Worm (Caenorhabditis elegans): ENCODE results near the gene Y26G10.5.

Gene Y26G10.5

DNA sequence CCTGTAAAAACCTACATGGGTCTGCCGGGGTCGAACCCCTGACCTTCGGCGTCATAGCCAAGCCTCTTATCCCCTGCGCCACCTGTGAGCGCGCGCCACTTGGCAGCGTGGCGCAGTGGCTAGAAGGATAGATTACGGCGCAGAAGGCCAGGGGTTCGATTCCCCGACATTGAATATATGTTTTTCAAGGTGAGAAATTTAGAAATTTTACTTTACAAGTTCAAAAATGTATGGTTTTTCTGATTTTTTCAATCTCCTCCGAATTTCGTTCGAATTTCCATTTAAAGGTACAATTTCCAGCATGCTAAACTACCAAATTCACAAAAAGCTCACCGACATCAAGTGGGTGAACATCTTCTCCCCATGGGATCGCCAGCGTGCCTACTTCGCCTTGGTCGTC is 40.6 kb downstream of the Y26G10.5 start, which contains the start of gene dgat-2:
TSS of gene dgat-2 (plus strand) at position 301 of the 400 bp plus-strand sequence.
- TF ChIP-seq ZK546.5 (tag; optimal IDR thresholded peaks at IDR 0.05) (no peak), sma-3 (GFP tag; optimal IDR thresholded peaks at IDR 0.05) (no peak), nhr-10 (tag; optimal IDR thresholded peaks at IDR 0.05) (no peak), zag-1 (tag; optimal IDR thresholded peaks at IDR 0.05) (no peak), ceh-16 (tag; optimal IDR thresholded peaks at IDR 0.05) (no peak), nhr-25 (tag; optimal IDR thresholded peaks at IDR 0.05) (no peak), crh-2 (tag; optimal IDR thresholded peaks at IDR 0.05) (no peak), ztf-11 (tag; optimal IDR thresholded peaks at IDR 0.05) (no peak), peb-1 (tag; optimal IDR thresholded peaks at IDR 0.05) (no peak), F13H6.1 (tag; optimal IDR thresholded peaks at IDR 0.05) (no peak), sma-9 (GFP tag; optimal IDR thresholded peaks at IDR 0.05) (no peak), sma-9 (tag; optimal IDR thresholded peaks at IDR 0.05) (no peak), nhr-21 (tag; optimal IDR thresholded peaks at IDR 0.05) (no peak)

DNA sequence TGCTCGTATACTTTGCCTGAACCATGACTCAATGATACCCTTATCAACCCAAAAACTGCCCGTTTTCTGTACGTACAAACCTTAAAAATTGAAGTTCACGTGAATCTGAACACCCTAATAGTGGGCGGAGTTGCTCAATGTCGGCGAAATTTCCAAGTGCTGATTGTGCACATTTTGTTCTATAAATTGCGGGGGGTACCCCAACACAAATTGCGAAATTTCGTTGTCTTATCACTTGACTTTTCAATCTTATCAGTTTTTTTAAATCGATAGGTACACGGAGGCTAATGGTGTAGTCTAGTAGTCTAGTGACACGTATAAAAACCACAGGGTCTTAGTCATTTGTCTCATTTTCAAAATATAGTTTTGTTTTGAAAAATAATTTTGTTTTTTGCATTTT is 41.4 kb downstream of the Y26G10.5 start, which contains the start of gene fbxa-108:
TSS of gene fbxa-108 (minus strand) at position 158 of the 400 bp plus-strand sequence.
- TF ChIP-seq crh-2 (tag; optimal IDR thresholded peaks at IDR 0.05) (peak; percentile 85), elt-1 (tag; optimal IDR thresholded peaks at IDR 0.05) (no peak), gmeb-1 (tag; optimal IDR thresholded peaks at IDR 0.05) (peak; percentile 54), nhr-129 (tag; optimal IDR thresholded peaks at IDR 0.05) (no peak), sma-3 (GFP tag; optimal IDR thresholded peaks at IDR 0.05) (peak; percentile 43), fos-1 (tag; optimal IDR thresholded peaks at IDR 0.05) (peak; percentile 94), alr-1 (tag; optimal IDR thresholded peaks at IDR 0.05) (no peak), sma-9 (GFP tag; optimal IDR thresholded peaks at IDR 0.05) (peak; percentile 83), sma-9 (tag; optimal IDR thresholded peaks at IDR 0.05) (no peak), F13H6.1 (tag; optimal IDR thresholded peaks at IDR 0.05) (peak; percentile 48), aly-2 (tag; optimal IDR thresholded peaks at IDR 0.05) (no peak), sem-4 (tag; optimal IDR thresholded peaks at IDR 0.05) (no peak), C34F6.9 (tag; optimal IDR thresholded peaks at IDR 0.05) (no peak), nhr-77 (tag; optimal IDR thresholded peaks at IDR 0.05) (no peak), snpc-4 (tag; optimal IDR thresholded peaks at IDR 0.05) (no peak), nhr-10 (tag; optimal IDR thresholded peaks at IDR 0.05) (no peak), blmp-1 (tag; optimal IDR thresholded peaks at IDR 0.05; ENCODE audit: insufficient read depth) (no peak), ZK546.5 (tag; optimal IDR thresholded peaks at IDR 0.05) (no peak)

DNA sequence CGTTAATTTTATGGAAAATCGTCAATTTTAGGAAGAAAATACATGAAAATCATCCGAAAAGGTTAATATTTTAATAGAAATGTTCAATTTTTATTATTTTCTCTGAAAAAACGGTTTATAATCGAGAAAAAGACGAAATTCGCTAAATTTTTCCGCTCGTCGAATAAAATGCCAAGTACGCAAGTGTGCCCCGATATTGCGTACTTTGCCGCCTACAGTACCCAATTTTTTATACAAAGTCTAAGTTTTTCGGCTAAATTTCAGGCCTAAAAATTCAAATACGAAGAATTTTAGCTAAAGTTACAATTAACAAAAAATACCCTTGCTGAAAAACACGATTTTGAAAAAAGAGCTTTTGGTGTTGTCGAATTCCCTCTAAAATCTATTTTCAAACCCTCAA is 41.8 kb downstream of the Y26G10.5 start:
- no peak for TF ChIP-seq R02D3.7 (tag; optimal IDR thresholded peaks at IDR 0.05)
- no peak for TF ChIP-seq sma-9 (GFP tag; optimal IDR thresholded peaks at IDR 0.05)
- no peak for TF ChIP-seq sma-9 (tag; optimal IDR thresholded peaks at IDR 0.05)
- TF ChIP-seq elt-1 (tag; optimal IDR thresholded peaks at IDR 0.05) = no peak
- no peak for TF ChIP-seq ztf-4 (tag; optimal IDR thresholded peaks at IDR 0.05)

DNA sequence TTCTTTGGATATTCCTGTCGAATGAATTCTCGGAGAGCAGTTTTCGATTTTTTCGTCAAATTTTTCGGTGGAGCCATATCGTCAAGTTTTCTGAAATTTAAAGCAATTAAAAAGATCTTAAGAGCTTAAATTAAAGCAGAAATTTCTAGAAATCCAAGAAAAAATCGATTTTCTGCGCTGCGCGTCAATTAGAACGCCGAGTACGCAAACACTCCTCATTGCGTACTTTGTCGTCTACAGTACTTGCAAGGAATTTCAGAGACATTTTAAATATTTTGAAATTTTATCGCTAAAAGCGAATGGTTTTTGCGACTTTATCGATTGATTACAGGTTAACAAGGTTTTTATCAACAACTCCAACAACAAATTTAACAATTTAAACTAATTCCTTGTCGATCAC is 45.4 kb downstream of the Y26G10.5 start:
- no peak for TF ChIP-seq nhr-23 (tag; optimal IDR thresholded peaks at IDR 0.05)
- TF ChIP-seq nhr-77 (tag; optimal IDR thresholded peaks at IDR 0.05) = no peak
- no peak for TF ChIP-seq unc-62 (GFP tag; optimal IDR thresholded peaks at IDR 0.05)
- TF ChIP-seq aly-2 (tag; optimal IDR thresholded peaks at IDR 0.05) = no peak
- TF ChIP-seq elt-3 (tag; optimal IDR thresholded peaks at IDR 0.05) = no peak
- TF ChIP-seq mdl-1 (tag; optimal IDR thresholded peaks at IDR 0.05) = no peak
- TF ChIP-seq sem-4 (tag; optimal IDR thresholded peaks at IDR 0.05) = no peak
- no peak for TF ChIP-seq ztf-1 (GFP tag; conservative IDR thresholded peaks at IDR 0.05)
- TF ChIP-seq lsy-2 (tag; optimal IDR thresholded peaks at IDR 0.05) = no peak
- no peak for TF ChIP-seq ceh-82 (tag; optimal IDR thresholded peaks at IDR 0.05)
- TF ChIP-seq peb-1 (tag; optimal IDR thresholded peaks at IDR 0.05) = no peak
- no peak for TF ChIP-seq skn-1 (tag; optimal IDR thresholded peaks at IDR 0.05)
- TF ChIP-seq ama-1 (optimal IDR thresholded peaks at IDR 0.05) = no peak
- TF ChIP-seq ztf-11 (tag; optimal IDR thresholded peaks at IDR 0.05) = no peak
- no peak for TF ChIP-seq ceh-16 (tag; optimal IDR thresholded peaks at IDR 0.05)
- no peak for TF ChIP-seq nhr-237 (tag; optimal IDR thresholded peaks at IDR 0.05)
- no peak for TF ChIP-seq unc-55 (GFP tag; optimal IDR thresholded peaks at IDR 0.05)
- TF ChIP-seq blmp-1 (tag; optimal IDR thresholded peaks at IDR 0.05; ENCODE audit: insufficient read depth) = no peak
